Fruit fly (Drosophila melanogaster) S2 (cell line): ENCODE measurements around the gene MTF-1.

Source experiments
- CG8478 ChIP-seq: fragments of >200 bp; optimal IDR thresholded peaks from 2 replicates; lab custom pipeline; 2018
- CTCF ChIP-seq, 2 experiments: fragments of >200 bp; optimal IDR thresholded peaks; 2 replicates each; lab custom pipeline; 2018

- no peak for TF ChIP-seq CG8478 (lab: Kevin White, UChicago)
- TF ChIP-seq CTCF (optimal IDR thresholded peaks at IDR 0.05; lab: Kevin White, UChicago) = no peak
These were observed 4.3 kb upstream of the MTF-1 start for dm6 chr3L:9425838-9426237.
